Worm (Caenorhabditis elegans) whole organism, L4/young adult: ENCODE measurements around the gene nstp-3.

ENCODE experiments used
- W03F9.2 ChIP-seq: fragments of 150-350 bp; optimal IDR thresholded peaks from 2 replicates; lab custom pipeline; 2014; ENCODE audit warnings: missing biosample characterization, missing genetic modification characterization
- dao-5 ChIP-seq: sonication (generic microtip); optimal IDR thresholded peaks from 2 replicates; lab custom pipeline; 2016; ENCODE audit warnings: missing genotype, missing genetic modification characterization, moderate library complexity, missing compliant biosample characterization
- him-1 ChIP-seq: sonication (generic microtip); optimal IDR thresholded peaks from 2 replicates; lab custom pipeline; 2016; ENCODE audit warnings: missing genotype, missing genetic modification reagents, missing genetic modification characterization, missing compliant biosample characterization

- TF ChIP-seq W03F9.2 (tag; lab: Kevin White, UChicago) (no peak), dao-5 (tag; lab: Kevin White, UChicago) (no peak), him-1 (tag; lab: Kevin White, UChicago) (no peak)
Observed at ce11 chrV:5769999-5770398, 28.0 kb downstream of the nstp-3 start.
